Worm (Caenorhabditis elegans) whole organism, L1 larva: ENCODE results near the gene rpm-1.

Experiments used
- C16A3.4 ChIP-seq: fragments of 150-350 bp; optimal IDR thresholded peaks from 2 replicates; lab custom pipeline; 2014; ENCODE audit warnings: missing biosample characterization, missing genetic modification characterization
- Y116A8C.19 ChIP-seq: sonication (generic microtip); optimal IDR thresholded peaks from 2 replicates; lab custom pipeline; 2016; ENCODE audit warnings: missing compliant biosample characterization, missing genetic modification characterization, borderline replicate concordance
- aha-1 ChIP-seq: fragments of 150-350 bp; optimal IDR thresholded peaks from 2 replicates; lab custom pipeline; 2014; ENCODE audit warnings: missing biosample characterization, missing genetic modification characterization
- alr-1 ChIP-seq: fragments of 200-800 bp; sonication (Bioruptor generic); optimal IDR thresholded peaks from 2 replicates; lab custom pipeline; 2018; ENCODE audit warnings: borderline replicate concordance, mild to moderate bottlenecking, missing genetic modification characterization, missing compliant biosample characterization
- blmp-1 ChIP-seq: fragments of 150-350 bp; optimal IDR thresholded peaks from 2 replicates; lab custom pipeline; 2014; ENCODE audit warnings: missing biosample characterization, missing genetic modification characterization
- ceh-82 ChIP-seq, 3 experiments: fragments of 150-350 bp in 1 of 3; sonication (generic microtip) in 2 of 3; optimal IDR thresholded peaks; 2 replicates each; lab custom pipeline; 2014 to 2017; ENCODE audit warnings: missing biosample characterization in 3 of 3, missing genetic modification characterization in 3 of 3
- ceh-88 ChIP-seq: fragments of 200-800 bp; sonication (Bioruptor generic); IDR thresholded peaks from 2 replicates; pipeline ENCODE4 v1.3.6; 2022; ENCODE audit warnings: missing genetic modification characterization, missing compliant biosample characterization
- dpl-1 ChIP-seq, 3 experiments: fragments of 150-350 bp in 2 of 3; sonication (generic microtip) in 1 of 3; optimal IDR thresholded peaks; 2 replicates each; lab custom pipeline; 2014 to 2017; ENCODE audit warnings: missing biosample characterization in 3 of 3, missing genetic modification characterization in 3 of 3, missing genetic modification reagents in 3 of 3
- dsc-1 ChIP-seq: sonication (generic microtip); optimal IDR thresholded peaks from 2 replicates; lab custom pipeline; 2016; ENCODE audit warnings: mild to moderate bottlenecking, missing genetic modification characterization, missing compliant biosample characterization
- egl-27 ChIP-seq, 2 experiments: fragments of 150-350 bp in 1 of 2; sonication (generic microtip); optimal IDR thresholded peaks; 3 replicates each; lab custom pipeline; 2017 to 2018; ENCODE audit warnings: missing biosample characterization in 2 of 2, missing genetic modification characterization in 2 of 2, missing genetic modification reagents in 2 of 2
- elt-2 ChIP-seq: sonication (generic microtip); optimal IDR thresholded peaks from 2 replicates; lab custom pipeline; 2016; ENCODE audit warnings: missing genetic modification characterization, mild to moderate bottlenecking, inconsistent platforms, missing compliant biosample characterization, missing genetic modification reagents
- ets-5 ChIP-seq: fragments of 200-800 bp; sonication (Bioruptor generic); IDR thresholded peaks from 2 replicates; pipeline ENCODE4 v1.3.6; 2022; ENCODE audit warnings: missing genetic modification characterization, missing compliant biosample characterization
- fkh-10 ChIP-seq: sonication (generic microtip); optimal IDR thresholded peaks from 2 replicates; lab custom pipeline; 2017; ENCODE audit warnings: missing biosample characterization, missing genetic modification reagents, missing genetic modification characterization
- fkh-8 ChIP-seq: sonication (generic microtip); optimal IDR thresholded peaks from 2 replicates; lab custom pipeline; 2016; ENCODE audit warnings: mild to moderate bottlenecking, missing genetic modification characterization, missing compliant biosample characterization
- grh-1 ChIP-seq: fragments of 200-800 bp; sonication (Bioruptor generic); IDR thresholded peaks from 2 replicates; pipeline ENCODE4 v1.3.6; 2022; ENCODE audit warnings: missing genetic modification reagents, missing genetic modification characterization, missing compliant biosample characterization
- hlh-17 ChIP-seq: fragments of 200-800 bp; sonication (Bioruptor generic); optimal IDR thresholded peaks from 2 replicates; lab custom pipeline; 2018; ENCODE audit warnings: missing genetic modification characterization, mild to moderate bottlenecking, missing compliant biosample characterization, moderate library complexity, borderline replicate concordance
- hlh-4 ChIP-seq: sonication (generic microtip); optimal IDR thresholded peaks from 2 replicates; lab custom pipeline; 2016; ENCODE audit warnings: mild to moderate bottlenecking, missing genetic modification characterization, missing compliant biosample characterization
- hpl-2 ChIP-seq: fragments of 150-350 bp; optimal IDR thresholded peaks from 2 replicates; lab custom pipeline; 2014; ENCODE audit warnings: missing biosample characterization, missing genetic modification reagents, missing genetic modification characterization
- irx-1 ChIP-seq: sonication (generic microtip); optimal IDR thresholded peaks from 2 replicates; lab custom pipeline; 2016; ENCODE audit warnings: missing genetic modification characterization, missing compliant biosample characterization
- isw-1 ChIP-seq: fragments of 200-800 bp; sonication (Bioruptor generic); IDR thresholded peaks from 2 replicates; pipeline ENCODE4 v1.3.6; 2022; ENCODE audit warnings: missing genetic modification characterization, missing compliant biosample characterization
- jun-1 ChIP-seq: fragments of 150-350 bp; optimal IDR thresholded peaks from 2 replicates; lab custom pipeline; 2014; ENCODE audit warnings: missing biosample characterization, missing genetic modification reagents, missing genetic modification characterization
- lin-13 ChIP-seq: fragments of 150-350 bp; optimal IDR thresholded peaks from 2 replicates; lab custom pipeline; 2014; ENCODE audit warnings: missing biosample characterization, missing genetic modification reagents, missing genetic modification characterization
- lin-14 ChIP-seq: fragments of 200-800 bp; sonication (Bioruptor generic); optimal IDR thresholded peaks from 2 replicates; lab custom pipeline; 2018; ENCODE audit warnings: mild to moderate bottlenecking, missing genetic modification characterization, moderate library complexity, missing compliant biosample characterization
- lin-15B ChIP-seq: fragments of 150-350 bp; sonication (generic microtip); optimal IDR thresholded peaks from 3 replicates; lab custom pipeline; 2014; ENCODE audit warnings: missing biosample characterization, missing genetic modification characterization
- lin-35 ChIP-seq, 2 experiments: fragments of 150-350 bp; optimal IDR thresholded peaks; 2 replicates each; lab custom pipeline; 2014; ENCODE audit warnings: missing biosample characterization in 2 of 2, missing genetic modification characterization in 2 of 2, missing genetic modification reagents in 2 of 2
- lir-3 ChIP-seq: sonication (generic microtip); optimal IDR thresholded peaks from 2 replicates; lab custom pipeline; 2016; ENCODE audit warnings: mild to moderate bottlenecking, missing genetic modification characterization, moderate library complexity, missing compliant biosample characterization; ENCODE audit not compliant: poor library complexity
- lsy-2 ChIP-seq, 2 experiments: fragments of 150-350 bp; optimal IDR thresholded peaks; 2 replicates each; lab custom pipeline; 2014; ENCODE audit warnings: missing biosample characterization in 2 of 2, missing genetic modification characterization in 2 of 2
- mab-9 ChIP-seq: fragments of 200-800 bp; sonication (Bioruptor generic); IDR thresholded peaks from 2 replicates; pipeline ENCODE4 v1.3.6; 2022; ENCODE audit warnings: missing genetic modification reagents, missing genetic modification characterization, missing compliant biosample characterization
- mep-1 ChIP-seq: fragments of 150-350 bp; optimal IDR thresholded peaks from 2 replicates; lab custom pipeline; 2014; ENCODE audit warnings: missing biosample characterization, missing genetic modification characterization
- nhr-11 ChIP-seq: fragments of 150-350 bp; optimal IDR thresholded peaks from 2 replicates; lab custom pipeline; 2014; ENCODE audit warnings: missing biosample characterization, missing genetic modification characterization
- nhr-12 ChIP-seq: sonication (generic microtip); optimal IDR thresholded peaks from 2 replicates; lab custom pipeline; 2017; ENCODE audit warnings: missing biosample characterization, missing genetic modification characterization
- nhr-19 ChIP-seq: fragments of 200-800 bp; sonication (Bioruptor generic); conservative IDR thresholded peaks from 2 replicates; pipeline ENCODE4 v1.3.6; 2022; ENCODE audit warnings: missing genetic modification characterization, missing compliant biosample characterization
- nhr-47 ChIP-seq: sonication (generic microtip); optimal IDR thresholded peaks from 2 replicates; lab custom pipeline; 2016; ENCODE audit warnings: mild to moderate bottlenecking, missing genetic modification characterization, moderate library complexity, missing compliant biosample characterization
- nhr-71 ChIP-seq: sonication (generic microtip); optimal IDR thresholded peaks from 2 replicates; lab custom pipeline; 2016; ENCODE audit warnings: mild to moderate bottlenecking, missing genetic modification characterization, moderate library complexity, missing compliant biosample characterization
- nhr-76 ChIP-seq: sonication (generic microtip); optimal IDR thresholded peaks from 2 replicates; lab custom pipeline; 2017; ENCODE audit warnings: missing biosample characterization, missing genetic modification characterization
- nhr-77 ChIP-seq: fragments of 150-350 bp; optimal IDR thresholded peaks from 2 replicates; lab custom pipeline; 2014; ENCODE audit warnings: missing biosample characterization, missing genetic modification characterization
- nhr-84 ChIP-seq: sonication (generic microtip); optimal IDR thresholded peaks from 2 replicates; lab custom pipeline; 2017; ENCODE audit warnings: missing biosample characterization, missing genetic modification characterization
- nhr-90 ChIP-seq: sonication (generic microtip); optimal IDR thresholded peaks from 2 replicates; lab custom pipeline; 2016; ENCODE audit warnings: mild to moderate bottlenecking, missing genetic modification characterization, missing compliant biosample characterization; ENCODE audit not compliant: poor library complexity
- pax-3 ChIP-seq: fragments of 200-800 bp; sonication (Bioruptor generic); optimal IDR thresholded peaks from 2 replicates; lab custom pipeline; 2018; ENCODE audit warnings: mild to moderate bottlenecking, missing genetic modification characterization, moderate library complexity, missing compliant biosample characterization
- pqm-1 ChIP-seq: sonication (generic microtip); optimal IDR thresholded peaks from 3 replicates; lab custom pipeline; 2017; ENCODE audit warnings: missing biosample characterization, missing genetic modification characterization
- rnt-1 ChIP-seq: sonication (generic microtip); optimal IDR thresholded peaks from 2 replicates; lab custom pipeline; 2016; ENCODE audit warnings: mild to moderate bottlenecking, missing genetic modification characterization, moderate library complexity, missing compliant biosample characterization
- skn-1 ChIP-seq: fragments of 150-350 bp; optimal IDR thresholded peaks from 2 replicates; lab custom pipeline; 2014; ENCODE audit warnings: missing biosample characterization, missing genetic modification characterization
- snpc-4 ChIP-seq: fragments of 150-350 bp; optimal IDR thresholded peaks from 2 replicates; lab custom pipeline; 2014; ENCODE audit warnings: missing biosample characterization, missing genetic modification characterization
- snu-23 ChIP-seq: sonication (generic microtip); optimal IDR thresholded peaks from 2 replicates; lab custom pipeline; 2016; ENCODE audit warnings: missing genetic modification characterization, missing compliant biosample characterization
- sptf-1 ChIP-seq: fragments of 150-350 bp; optimal IDR thresholded peaks from 2 replicates; lab custom pipeline; 2014; ENCODE audit warnings: missing biosample characterization, missing genetic modification characterization
- sup-37 ChIP-seq: fragments of 200-800 bp; sonication (Bioruptor generic); optimal IDR thresholded peaks from 2 replicates; lab custom pipeline; 2018; ENCODE audit warnings: mild to moderate bottlenecking, missing genetic modification characterization, missing compliant biosample characterization
- swsn-7 ChIP-seq: sonication (generic microtip); optimal IDR thresholded peaks from 2 replicates; lab custom pipeline; 2016; ENCODE audit warnings: missing genetic modification characterization, missing compliant biosample characterization
- tbx-2 ChIP-seq: sonication (generic microtip); optimal IDR thresholded peaks from 2 replicates; lab custom pipeline; 2016; ENCODE audit warnings: missing genetic modification characterization, missing compliant biosample characterization
- tlp-1 ChIP-seq: fragments of 150-350 bp; optimal IDR thresholded peaks from 2 replicates; lab custom pipeline; 2014; ENCODE audit warnings: missing biosample characterization, missing genetic modification characterization
- unc-130 ChIP-seq: fragments of 150-350 bp; optimal IDR thresholded peaks from 2 replicates; lab custom pipeline; 2017; ENCODE audit warnings: missing biosample characterization, missing genetic modification characterization, inconsistent platforms
- unc-98 ChIP-seq: fragments of 200-800 bp; sonication (Bioruptor generic); IDR thresholded peaks from 2 replicates; pipeline ENCODE4 v1.3.6; 2022; ENCODE audit warnings: missing genetic modification characterization, missing compliant biosample characterization
- xbp-1 ChIP-seq: sonication (generic microtip); optimal IDR thresholded peaks from 2 replicates; lab custom pipeline; 2016; ENCODE audit warnings: missing genetic modification characterization, missing compliant biosample characterization
- zip-4 ChIP-seq: fragments of 200-800 bp; sonication (Bioruptor generic); optimal IDR thresholded peaks from 2 replicates; lab custom pipeline; 2018; ENCODE audit warnings: mild to moderate bottlenecking, missing genetic modification characterization, moderate library complexity, missing compliant biosample characterization

The rpm-1 gene

DNA sequence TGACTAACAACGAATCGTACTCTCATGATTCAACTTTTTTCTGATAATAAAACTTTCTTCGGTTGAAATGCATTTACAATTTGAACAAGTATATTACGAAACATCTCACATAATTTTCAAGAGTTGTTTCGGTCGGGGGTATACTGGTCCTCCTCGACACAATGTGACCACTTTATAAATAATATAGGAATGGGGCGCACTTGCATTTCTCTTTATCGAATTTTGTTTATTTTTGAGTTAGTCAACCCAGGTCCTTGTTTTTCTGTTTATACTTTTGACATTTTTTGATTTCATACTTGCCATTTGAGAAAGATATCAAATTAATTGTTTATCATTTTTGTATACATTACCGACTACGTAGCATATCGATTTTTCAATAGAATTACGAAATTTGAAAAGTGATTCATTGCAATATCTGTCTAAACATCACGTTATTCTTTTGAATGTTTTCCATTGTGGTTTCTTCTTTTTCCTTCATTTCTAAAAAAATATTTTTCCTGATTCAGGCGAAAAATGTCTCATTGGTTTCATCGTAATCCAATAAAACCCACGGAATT lies 45.9 kb downstream of the rpm-1 start, which contains the start of gene B0507.2:
Gene B0507.2, plus strand, starts transcription at position 507 of the 557 bp plus-strand sequence.
- no peak for TF ChIP-seq lin-13 (GFP tag; lab: Kevin White, UChicago)
- TF ChIP-seq unc-98 (GFP tag; lab: Robert Waterston, UW): no peak
- no peak for TF ChIP-seq tlp-1 (tag; lab: Kevin White, UChicago)
- TF ChIP-seq lin-14 (GFP tag; lab: Kevin White, UChicago): peak; percentile 68
- no peak for TF ChIP-seq mep-1 (tag; lab: Kevin White, UChicago)
- TF ChIP-seq tbx-2 (tag; lab: Kevin White, UChicago): no peak
- TF ChIP-seq xbp-1 (tag; lab: Kevin White, UChicago): no peak
- no peak for TF ChIP-seq nhr-84 (tag; lab: Kevin White, UChicago)
- TF ChIP-seq snpc-4: no peak
- no peak for TF ChIP-seq hpl-2 (GFP tag; lab: Kevin White, UChicago)
- TF ChIP-seq ets-5: no peak
- no peak for TF ChIP-seq alr-1 (tag; lab: Kevin White, UChicago)
- peak; percentile 6 for TF ChIP-seq elt-2 (tag; lab: Kevin White, UChicago)
- no peak for TF ChIP-seq fkh-8
- TF ChIP-seq nhr-19 (GFP tag; lab: Robert Waterston, UW): no peak
- TF ChIP-seq lir-3 (tag; lab: Kevin White, UChicago): no peak
- TF ChIP-seq sup-37: no peak
- peak in 1 of 3 experiments; percentile 38 for TF ChIP-seq dpl-1 (GFP tag; optimal IDR thresholded peaks at IDR 0.05; lab: Kevin White, UChicago)
- no peak for TF ChIP-seq pax-3 (tag; lab: Kevin White, UChicago)
- no peak for TF ChIP-seq nhr-47
- no peak for TF ChIP-seq dsc-1 (tag; lab: Kevin White, UChicago)
- no peak for TF ChIP-seq grh-1 (GFP tag; lab: Robert Waterston, UW)
- TF ChIP-seq blmp-1 (tag; lab: Kevin White, UChicago): no peak
- TF ChIP-seq lin-35 (GFP tag; optimal IDR thresholded peaks at IDR 0.05; lab: Kevin White, UChicago): peak; percentile 16 to 24
- TF ChIP-seq mab-9: no peak
- no peak for TF ChIP-seq rnt-1 (tag; lab: Kevin White, UChicago)
- TF ChIP-seq snu-23 (GFP tag; lab: Kevin White, UChicago): peak; percentile 1
- TF ChIP-seq skn-1: peak; percentile 43
- peak; percentile 49 for TF ChIP-seq irx-1 (tag; lab: Kevin White, UChicago)
- peak; percentile 5 for TF ChIP-seq C16A3.4 (tag; lab: Kevin White, UChicago)
- TF ChIP-seq nhr-76 (tag; lab: Kevin White, UChicago): no peak
- no peak for TF ChIP-seq aha-1 (tag; lab: Kevin White, UChicago)
- TF ChIP-seq zip-4 (GFP tag; lab: Kevin White, UChicago): no peak
- no peak for TF ChIP-seq hlh-4 (tag; lab: Kevin White, UChicago)
- no peak for TF ChIP-seq ceh-88 (GFP tag; lab: Robert Waterston, UW)
- peak; percentile 1 for TF ChIP-seq nhr-71 (tag; lab: Kevin White, UChicago)
- TF ChIP-seq nhr-11 (tag; lab: Kevin White, UChicago): no peak
- no peak for TF ChIP-seq nhr-90 (tag; lab: Kevin White, UChicago)
- TF ChIP-seq egl-27 (tag; optimal IDR thresholded peaks at IDR 0.05; lab: Kevin White, UChicago): no peak
- no peak for TF ChIP-seq sptf-1 (tag; lab: Kevin White, UChicago)
- no peak for TF ChIP-seq nhr-77 (tag; lab: Kevin White, UChicago)
- TF ChIP-seq isw-1 (GFP tag; lab: Robert Waterston, UW): no peak
- no peak for TF ChIP-seq lin-15B (tag; lab: Kevin White, UChicago)
- no peak for TF ChIP-seq unc-130 (tag; lab: Kevin White, UChicago)
- TF ChIP-seq Y116A8C.19: no peak
- TF ChIP-seq hlh-17: no peak
- TF ChIP-seq nhr-12 (tag; lab: Kevin White, UChicago): no peak
- peak in 1 of 2 experiments; percentile 35 for TF ChIP-seq lsy-2 (tag; optimal IDR thresholded peaks at IDR 0.05; lab: Kevin White, UChicago)
- no peak for TF ChIP-seq fkh-10 (GFP tag; lab: Kevin White, UChicago)
- TF ChIP-seq ceh-82 (tag; optimal IDR thresholded peaks at IDR 0.05; lab: Kevin White, UChicago): peak in 1 of 3 experiments; percentile 16
- no peak for TF ChIP-seq swsn-7 (tag; lab: Kevin White, UChicago)
- no peak for TF ChIP-seq jun-1 (tag; lab: Kevin White, UChicago)
- TF ChIP-seq pqm-1 (tag; lab: Kevin White, UChicago): no peak
